Worm (Caenorhabditis elegans): Measurements from ENCODE around the gene F59A6.12.
A peak's percentile ranks its signal among the peaks of the same experiment; 100 is the strongest.

The F59A6.12 gene

DNA sequence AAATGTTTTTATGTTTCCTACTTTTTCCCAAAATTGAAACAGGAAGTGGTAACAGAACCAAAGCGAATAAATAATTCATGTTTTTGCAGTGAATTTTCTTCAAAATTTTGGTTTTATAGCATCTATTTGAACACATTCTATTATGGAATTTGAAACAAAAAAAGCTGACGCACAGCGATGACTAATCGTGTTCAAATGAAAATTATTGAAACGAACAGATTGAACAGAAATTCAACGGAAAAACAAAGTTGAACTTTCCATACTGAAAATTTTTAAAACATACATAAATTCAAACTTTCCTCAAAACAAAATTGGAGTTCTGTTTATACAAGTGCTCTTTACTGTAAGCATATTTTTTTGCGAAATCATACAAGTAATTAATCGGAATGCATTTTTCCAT is at the start of gene F59A6.12:
Gene F59A6.12, minus strand, starts transcription at position 101 of the 400 bp plus-strand sequence.
- TF ChIP-seq ceh-88 (GFP tag; IDR thresholded peaks at IDR 0.05) (no peak), alr-1 (tag; optimal IDR thresholded peaks at IDR 0.05; ENCODE audit: borderline replicate concordance) (no peak), pqm-1 (tag; optimal IDR thresholded peaks at IDR 0.05) (no peak), unc-86 (tag; optimal IDR thresholded peaks at IDR 0.05) (no peak), swsn-7 (tag; optimal IDR thresholded peaks at IDR 0.05) (no peak), nhr-12 (tag; optimal IDR thresholded peaks at IDR 0.05) (no peak), irx-1 (tag; optimal IDR thresholded peaks at IDR 0.05) (no peak), snu-23 (GFP tag; optimal IDR thresholded peaks at IDR 0.05) (no peak)

DNA sequence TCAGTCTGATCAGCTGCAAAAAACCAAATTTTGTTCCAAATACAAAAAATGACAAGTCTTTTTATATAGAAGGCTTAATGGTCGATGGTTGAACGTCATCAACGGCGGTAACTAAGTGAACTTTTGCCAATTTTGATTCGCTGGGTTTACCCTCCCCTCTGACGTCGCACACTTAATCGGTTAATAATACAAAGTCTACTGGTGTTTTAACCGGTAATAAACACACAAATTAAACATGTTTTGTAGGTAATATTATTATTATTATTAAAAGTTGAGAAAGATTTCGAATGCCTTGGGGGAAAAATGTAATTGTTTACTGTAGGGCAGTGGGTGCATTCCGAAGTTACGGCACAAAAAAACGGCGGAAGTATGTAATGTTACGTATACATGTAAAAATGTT is 48.8 kb upstream of the F59A6.12 start, which contains the start of gene pho-12:
Gene pho-12, minus strand, starts transcription at position 101 of the 400 bp plus-strand sequence.
- TF ChIP-seq C04F5.9 (tag; optimal IDR thresholded peaks at IDR 0.05): no peak
- TF ChIP-seq lin-13 (GFP tag; optimal IDR thresholded peaks at IDR 0.05): no peak
- no peak for TF ChIP-seq ceh-88 (GFP tag; IDR thresholded peaks at IDR 0.05)
- TF ChIP-seq nhr-77 (tag; optimal IDR thresholded peaks at IDR 0.05): no peak
- no peak for TF ChIP-seq nhr-71 (tag; optimal IDR thresholded peaks at IDR 0.05)
- no peak for TF ChIP-seq snu-23 (GFP tag; optimal IDR thresholded peaks at IDR 0.05)
- TF ChIP-seq alr-1 (tag; optimal IDR thresholded peaks at IDR 0.05; ENCODE audit: borderline replicate concordance): no peak
- no peak for TF ChIP-seq swsn-7 (tag; optimal IDR thresholded peaks at IDR 0.05)
- no peak for TF ChIP-seq lin-39 (tag; optimal IDR thresholded peaks at IDR 0.05)

DNA sequence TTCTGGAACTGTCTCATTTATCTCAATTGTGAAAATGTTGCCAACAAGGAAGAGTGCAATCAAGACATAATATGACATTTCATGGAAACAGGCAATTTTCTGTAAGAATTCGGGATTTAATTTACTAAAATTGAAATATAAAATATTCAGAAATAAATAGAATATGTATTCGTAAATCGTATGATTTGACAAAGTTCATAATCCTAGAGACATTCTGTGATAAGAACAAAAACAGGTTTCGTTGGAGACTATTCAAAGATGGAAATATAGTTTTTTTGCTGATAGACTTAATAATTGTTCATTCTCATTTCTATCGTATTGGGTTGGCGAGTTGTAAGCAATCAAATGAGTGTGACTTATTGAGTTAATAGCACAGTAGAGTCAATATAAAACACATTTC is 46.2 kb upstream of the F59A6.12 start, which contains the start of gene C27A2.12:
Gene C27A2.12, minus strand, starts transcription at position 101 of the 400 bp plus-strand sequence.
- TF ChIP-seq tbx-2 (tag; optimal IDR thresholded peaks at IDR 0.05) (no peak), ceh-90 (tag; optimal IDR thresholded peaks at IDR 0.05) (no peak), pqm-1 (tag; optimal IDR thresholded peaks at IDR 0.05) (no peak), mef-2 (tag; optimal IDR thresholded peaks at IDR 0.05) (no peak), unc-62 (GFP tag; optimal IDR thresholded peaks at IDR 0.05) (no peak), zip-4 (GFP tag; optimal IDR thresholded peaks at IDR 0.05) (no peak), nhr-19 (GFP tag; conservative IDR thresholded peaks at IDR 0.05) (no peak)

DNA sequence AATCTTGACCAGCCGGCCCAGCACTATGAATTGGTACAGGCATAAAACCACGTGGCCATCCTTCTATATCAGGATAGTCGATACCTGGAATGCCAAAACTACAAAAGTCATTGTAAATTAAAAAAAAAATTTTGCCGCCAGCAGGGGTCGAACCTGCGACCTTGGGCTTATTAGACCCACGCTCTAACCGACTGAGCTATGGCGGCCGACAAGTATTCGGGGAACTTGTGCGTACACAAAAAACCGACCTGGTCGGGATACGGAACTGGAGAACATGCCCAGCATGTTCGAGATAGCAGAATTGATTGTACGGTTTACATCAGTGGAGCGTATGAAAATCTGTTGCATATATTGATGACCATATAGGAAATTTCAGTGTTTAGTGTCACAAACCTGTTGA is 45.4 kb upstream of the F59A6.12 start:
- peak; percentile 76 to 79 for TF ChIP-seq lsy-2 (tag; optimal IDR thresholded peaks at IDR 0.05)
- TF ChIP-seq rnt-1 (tag; optimal IDR thresholded peaks at IDR 0.05): peak; percentile 85
- peak; percentile 29 for TF ChIP-seq fos-1 (tag; optimal IDR thresholded peaks at IDR 0.05)
- no peak for TF ChIP-seq hlh-4 (tag; optimal IDR thresholded peaks at IDR 0.05)
- no peak for TF ChIP-seq fkh-4 (tag; optimal IDR thresholded peaks at IDR 0.05; ENCODE audit: borderline replicate concordance)
- 0 out of 2 replicates have a peak, but pooled peaks have one; percentile 43 for TF ChIP-seq mab-9 (GFP tag; IDR thresholded peaks at IDR 0.05)
- TF ChIP-seq unc-130 (tag; optimal IDR thresholded peaks at IDR 0.05): peak; percentile 38
- TF ChIP-seq isw-1 (GFP tag; IDR thresholded peaks at IDR 0.05): no peak; the same call in 1 of the 2 replicates
- peak; percentile 49 for TF ChIP-seq xbp-1 (tag; optimal IDR thresholded peaks at IDR 0.05)
- TF ChIP-seq egl-27 (tag; optimal IDR thresholded peaks at IDR 0.05): no peak
- TF ChIP-seq fkh-8 (tag; optimal IDR thresholded peaks at IDR 0.05): no peak
- TF ChIP-seq hpl-2 (GFP tag; optimal IDR thresholded peaks at IDR 0.05): no peak
- TF ChIP-seq aha-1 (tag; optimal IDR thresholded peaks at IDR 0.05): no peak
- no peak for TF ChIP-seq lin-39 (tag; optimal IDR thresholded peaks at IDR 0.05)
- peak; percentile 53 to 77 for TF ChIP-seq lin-35 (GFP tag; optimal IDR thresholded peaks at IDR 0.05)
- no peak for TF ChIP-seq unc-30 (tag; optimal IDR thresholded peaks at IDR 0.05)
- TF ChIP-seq unc-62 (GFP tag; optimal IDR thresholded peaks at IDR 0.05): no peak
- no peak for TF ChIP-seq zag-1 (tag; optimal IDR thresholded peaks at IDR 0.05)
- TF ChIP-seq ztf-4 (tag; optimal IDR thresholded peaks at IDR 0.05): no peak
- TF ChIP-seq unc-86 (tag; optimal IDR thresholded peaks at IDR 0.05): no peak
- no peak for TF ChIP-seq lin-15B (tag; optimal IDR thresholded peaks at IDR 0.05)
- TF ChIP-seq nhr-11 (tag; optimal IDR thresholded peaks at IDR 0.05): no peak
- no peak for TF ChIP-seq blmp-1 (tag; optimal IDR thresholded peaks at IDR 0.05)
- no peak for TF ChIP-seq ceh-63 (GFP tag; optimal IDR thresholded peaks at IDR 0.05)
- no peak for TF ChIP-seq ama-1 (optimal IDR thresholded peaks at IDR 0.05)
- TF ChIP-seq ets-5 (GFP tag; IDR thresholded peaks at IDR 0.05): no peak
- TF ChIP-seq F16B12.6 (tag; optimal IDR thresholded peaks at IDR 0.05): peak; percentile 26
- no peak for TF ChIP-seq alr-1 (tag; optimal IDR thresholded peaks at IDR 0.05; ENCODE audit: borderline replicate concordance)
- peak in 2 of 3 experiments; percentile 11 for TF ChIP-seq ceh-82 (tag; optimal IDR thresholded peaks at IDR 0.05)
- TF ChIP-seq C16A3.4 (tag; optimal IDR thresholded peaks at IDR 0.05): peak; percentile 44
- TF ChIP-seq dpl-1 (GFP tag; optimal IDR thresholded peaks at IDR 0.05): peak; percentile 31 to 47 (median 44)
- TF ChIP-seq swsn-7 (tag; optimal IDR thresholded peaks at IDR 0.05): peak; percentile 59
- no peak for TF ChIP-seq nhr-28 (tag; optimal IDR thresholded peaks at IDR 0.05)

Data from whole organism, L1 larva.